Fruit fly (Drosophila melanogaster): Measurements from ENCODE around the gene Synd.

The Synd gene

DNA sequence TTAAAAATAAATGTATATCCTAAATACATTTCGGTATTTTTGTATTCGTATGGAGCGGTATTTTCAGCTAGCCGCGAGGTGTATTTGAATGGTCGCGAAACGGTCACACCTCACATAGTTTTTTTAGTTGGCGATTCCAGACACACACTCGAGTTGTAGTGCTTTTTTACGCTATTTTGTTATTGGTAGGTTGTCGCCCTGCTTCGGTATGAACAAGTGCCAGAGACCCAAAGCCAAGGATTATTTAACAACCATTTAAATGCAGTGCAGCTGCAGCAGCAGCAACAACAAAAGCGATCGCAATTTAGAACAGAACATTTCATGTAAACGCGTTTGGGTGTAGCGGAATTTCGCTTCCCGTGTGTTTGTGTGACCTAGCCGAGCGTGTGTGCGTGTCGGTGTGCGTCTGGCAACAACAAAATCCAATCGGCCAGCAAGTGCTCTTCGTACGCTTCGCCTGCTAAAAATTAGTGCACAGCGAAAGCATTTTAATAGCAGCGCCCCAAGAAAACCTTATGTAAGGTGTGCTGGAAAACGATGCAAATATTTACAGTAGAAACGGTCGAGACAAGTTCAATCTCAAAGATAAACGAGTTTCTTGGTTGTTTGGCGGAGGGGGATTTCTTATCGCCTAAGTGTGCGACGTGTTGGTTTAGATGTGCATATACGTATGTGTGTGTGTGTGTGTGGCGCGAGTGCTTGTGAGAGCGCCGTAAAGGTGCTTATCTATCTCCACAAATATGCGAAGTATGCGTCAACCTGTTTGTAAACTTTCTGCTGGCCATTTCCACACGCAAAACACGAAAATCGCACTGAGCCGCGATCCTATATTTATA, at the start of gene Synd:
Gene Synd, plus strand, starts transcription at position 111 of the 836 bp plus-strand sequence.
- peak; percentile 41 for TF ChIP-seq CG17801 (GFP tag; optimal IDR thresholded peaks at IDR 0.05; ENCODE audit: partially characterized antibody)

DNA sequence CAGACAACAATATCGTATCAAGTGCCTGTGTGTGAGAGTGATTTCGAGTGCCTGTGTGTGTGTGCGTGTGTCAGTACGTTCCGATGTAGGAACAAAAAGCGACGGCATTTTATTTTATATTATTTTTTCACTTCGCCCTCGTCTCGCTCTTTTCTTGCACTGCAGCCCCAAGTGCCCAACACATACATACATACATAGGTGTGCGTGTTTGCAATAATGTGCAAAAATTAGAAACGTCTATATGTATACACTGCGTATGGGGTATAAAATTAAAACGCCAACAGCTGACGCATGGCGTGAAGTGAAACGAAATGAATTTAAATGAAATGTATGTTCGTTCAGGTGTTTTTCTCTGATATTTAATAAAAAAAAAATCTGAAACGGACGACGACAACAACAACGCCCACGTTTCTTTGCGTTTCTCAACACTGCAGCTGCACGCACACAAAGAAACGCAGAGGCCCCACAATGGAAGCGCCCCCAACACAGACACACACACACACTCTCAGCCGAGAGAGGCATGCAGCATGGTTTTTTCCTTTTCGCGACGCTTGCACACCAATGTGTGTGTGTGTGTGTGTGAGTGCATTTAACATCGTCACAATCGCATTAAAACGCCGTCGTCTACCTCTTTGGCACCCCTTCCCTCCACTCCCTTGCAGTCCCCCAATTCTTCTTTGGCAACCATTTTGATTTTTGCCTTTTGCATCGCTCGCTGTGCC, 48.7 kb upstream of the Synd start:
- no peak for TF ChIP-seq CG17801 (GFP tag; optimal IDR thresholded peaks at IDR 0.05; ENCODE audit: partially characterized antibody)

DNA sequence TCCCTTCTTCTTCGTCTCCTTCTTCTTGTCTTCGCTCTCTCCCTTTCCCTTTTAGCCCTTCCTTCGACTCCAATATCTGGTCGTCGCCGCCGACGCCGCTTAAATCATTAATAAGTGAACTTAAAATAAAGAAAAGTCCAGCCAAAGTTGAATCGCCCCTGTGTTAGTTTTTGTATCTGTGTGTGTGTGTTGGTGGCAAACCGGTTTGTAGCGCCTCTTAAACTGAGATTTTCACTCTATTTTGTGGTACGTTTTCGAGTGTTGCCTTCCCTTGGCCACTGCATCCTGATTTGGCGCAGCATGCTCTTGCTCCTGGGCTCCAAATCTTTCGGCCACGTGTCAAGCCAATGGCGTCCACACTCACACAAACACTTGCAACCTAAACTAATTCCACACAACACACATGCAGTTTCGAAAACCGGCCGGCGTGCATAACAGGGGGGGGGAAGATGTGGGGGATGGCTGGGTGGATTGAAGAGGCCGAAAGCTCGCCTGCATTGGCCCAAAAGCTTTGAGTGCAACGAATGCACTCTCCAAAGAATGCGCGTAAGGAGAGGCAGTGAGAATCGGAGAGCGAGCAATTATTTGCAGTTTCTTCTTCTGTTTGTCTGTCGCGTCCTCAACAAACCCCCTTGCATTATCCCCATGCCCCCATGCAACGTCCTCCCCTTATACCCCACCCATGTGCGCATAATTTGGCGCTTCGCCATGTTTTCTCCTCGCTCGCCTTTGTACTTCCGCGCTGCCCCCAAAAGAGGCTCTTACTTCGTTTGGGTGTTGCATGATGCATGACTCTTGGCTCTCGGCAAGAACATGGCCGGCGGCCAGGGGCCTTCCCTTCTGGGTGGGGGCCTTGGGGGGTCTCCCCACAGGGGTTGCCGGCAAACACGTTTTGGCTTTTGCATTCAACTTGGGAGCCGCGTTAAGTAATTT, 47.9 kb upstream of the Synd start:
- no peak for TF ChIP-seq CG17801 (GFP tag; optimal IDR thresholded peaks at IDR 0.05; ENCODE audit: partially characterized antibody)

DNA sequence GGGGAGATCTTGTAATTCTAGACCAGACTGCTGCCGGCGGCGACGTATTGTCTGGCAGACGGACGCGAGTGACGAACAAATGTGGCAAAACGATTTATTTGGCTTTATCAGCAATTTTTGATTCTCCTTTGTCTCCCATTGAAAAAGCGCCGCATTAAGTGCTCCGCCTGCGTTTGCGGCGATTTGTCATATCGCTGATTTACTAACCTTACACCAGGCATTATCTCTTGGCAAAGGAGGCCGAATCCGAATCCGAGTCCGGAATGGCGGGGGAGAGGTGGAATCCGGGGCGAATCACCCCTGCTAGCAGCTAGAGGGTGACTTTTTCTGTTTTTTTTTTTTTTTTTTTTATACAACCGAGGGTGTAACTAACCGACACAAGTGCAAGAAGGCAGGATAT, 44.0 kb upstream of the Synd start:
- TF ChIP-seq CG17801 (GFP tag; optimal IDR thresholded peaks at IDR 0.05; ENCODE audit: partially characterized antibody), result no peak

DNA sequence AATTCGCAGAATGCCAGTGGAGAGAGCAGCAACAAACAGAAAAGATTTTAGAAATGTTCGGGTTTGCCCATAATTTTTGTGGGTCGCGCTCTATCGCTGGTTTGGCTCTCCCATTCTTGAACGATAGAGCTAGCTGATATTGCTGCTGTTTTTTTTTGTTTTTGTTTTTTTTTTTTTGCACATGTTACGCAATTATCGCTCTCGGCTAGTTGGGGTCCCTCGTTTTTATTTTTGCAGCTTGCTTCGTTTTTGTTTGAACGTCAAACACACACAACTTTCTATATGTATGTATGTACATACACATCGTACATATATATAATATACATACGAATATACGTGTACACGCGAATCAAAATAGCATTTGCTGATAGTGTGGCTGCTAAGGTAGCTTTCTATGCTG, 42.2 kb upstream of the Synd start:
- no peak for TF ChIP-seq CG17801 (GFP tag; optimal IDR thresholded peaks at IDR 0.05; ENCODE audit: partially characterized antibody)

DNA sequence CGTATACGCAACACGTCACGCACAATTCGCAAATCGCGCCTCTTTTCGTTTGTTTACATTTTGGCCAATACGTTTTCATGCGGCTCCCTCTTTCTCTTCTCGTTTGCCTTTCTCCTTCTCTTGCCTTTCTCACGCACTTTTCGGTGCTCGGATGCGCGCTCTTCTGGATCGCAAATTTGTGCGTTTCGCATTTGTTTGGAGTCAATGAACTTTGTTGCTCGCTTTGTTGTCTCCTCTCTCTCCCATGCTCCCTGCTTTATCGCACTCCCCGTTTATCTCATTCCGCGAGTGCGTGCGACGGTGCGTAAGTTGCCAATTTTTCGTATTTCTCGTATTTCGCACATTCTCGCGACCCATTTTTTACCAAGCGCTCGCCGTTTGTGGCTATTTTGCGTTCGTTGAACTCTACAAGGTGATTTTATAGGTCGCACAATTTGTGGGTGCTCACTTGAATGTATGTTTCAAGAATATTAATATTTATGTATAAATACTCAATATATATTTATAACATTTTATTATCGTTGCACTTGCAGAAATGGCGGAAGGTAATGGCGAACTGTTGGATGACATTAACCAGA, 41.3 kb upstream of the Synd start:
- TF ChIP-seq CG17801 (GFP tag; optimal IDR thresholded peaks at IDR 0.05; ENCODE audit: partially characterized antibody), result no peak

DNA sequence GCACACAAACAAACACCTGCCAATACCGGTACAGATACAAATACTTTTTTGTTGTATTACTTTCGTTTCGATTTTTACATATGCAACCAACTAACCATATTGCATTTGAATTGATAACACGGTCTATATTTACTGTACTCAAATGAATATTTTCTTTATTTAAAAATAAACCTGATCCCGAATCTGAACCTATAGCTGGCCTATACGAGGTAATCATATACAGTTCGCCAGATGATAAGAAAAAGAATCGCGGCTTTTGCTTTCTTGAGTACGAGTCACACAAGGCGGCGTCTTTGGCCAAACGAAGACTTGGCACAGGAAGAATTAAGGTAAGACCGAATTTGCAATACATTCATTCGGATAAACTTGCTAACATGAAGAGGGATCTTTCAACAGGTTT, 35.6 kb upstream of the Synd start:
- TF ChIP-seq CG17801 (GFP tag; optimal IDR thresholded peaks at IDR 0.05; ENCODE audit: partially characterized antibody), result no peak

DNA sequence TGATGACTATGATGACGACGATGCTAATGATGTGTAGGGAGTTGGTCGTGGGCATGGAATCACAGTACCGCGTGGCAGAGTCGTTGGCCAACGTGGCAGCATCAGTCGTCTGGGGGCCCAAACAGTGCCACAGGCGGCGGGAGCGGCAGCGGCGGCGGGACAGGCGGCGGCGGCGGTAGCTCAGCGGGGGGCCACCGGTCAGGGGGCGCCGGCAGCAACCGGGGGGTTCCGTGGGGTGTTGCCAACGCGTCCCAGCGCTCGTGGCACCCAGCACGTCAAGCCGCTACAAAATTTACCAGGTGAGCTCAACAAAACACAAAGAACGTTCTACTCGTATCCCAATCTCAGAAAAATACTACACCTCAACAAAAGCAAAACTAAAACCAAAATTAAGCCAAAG, 30.3 kb upstream of the Synd start:
- no peak for TF ChIP-seq CG17801 (GFP tag; optimal IDR thresholded peaks at IDR 0.05; ENCODE audit: partially characterized antibody)

DNA sequence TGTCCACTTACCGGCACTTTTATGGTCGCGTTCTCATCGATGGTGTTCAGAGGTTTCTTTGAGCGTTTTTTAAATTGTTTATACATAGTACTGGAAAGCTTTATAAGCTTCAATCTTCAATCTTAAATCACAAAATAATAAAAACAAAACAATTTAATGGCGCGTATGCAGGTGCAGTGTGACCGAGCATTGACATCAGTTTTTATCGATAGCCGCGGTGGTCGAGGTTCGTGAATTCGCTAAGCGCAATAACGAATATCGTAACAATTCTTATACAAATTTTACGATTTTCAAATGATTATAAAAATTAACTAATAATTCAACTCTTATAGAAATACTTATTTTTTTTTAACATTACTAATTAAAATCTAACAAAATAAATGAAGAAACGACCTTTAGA, 16.6 kb upstream of the Synd start, which contains the start of gene Fancd2:
Gene Fancd2, minus strand, starts transcription at position 183 of the 400 bp plus-strand sequence.
- no peak for TF ChIP-seq CG17801 (GFP tag; optimal IDR thresholded peaks at IDR 0.05; ENCODE audit: partially characterized antibody)

DNA sequence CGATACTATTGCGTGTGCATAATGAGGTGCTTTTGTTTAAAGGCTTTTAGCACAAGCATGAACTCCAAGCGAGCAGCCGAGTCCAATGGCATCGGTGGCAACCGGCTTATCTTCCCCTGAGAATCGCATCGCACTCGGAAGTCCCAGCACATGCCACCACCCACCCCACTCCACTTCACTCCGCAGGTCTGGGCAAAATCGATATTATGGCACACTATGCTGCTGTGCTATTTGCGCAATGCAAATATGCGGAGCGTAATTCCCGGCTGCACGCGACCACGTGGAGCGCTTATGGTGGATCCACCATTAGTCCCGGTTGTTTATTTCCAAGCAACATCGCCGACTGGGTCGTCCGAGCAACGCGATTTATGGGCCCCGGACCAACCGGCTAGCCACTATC, 14.4 kb upstream of the Synd start:
- no peak for TF ChIP-seq CG17801 (GFP tag; optimal IDR thresholded peaks at IDR 0.05; ENCODE audit: partially characterized antibody)

DNA sequence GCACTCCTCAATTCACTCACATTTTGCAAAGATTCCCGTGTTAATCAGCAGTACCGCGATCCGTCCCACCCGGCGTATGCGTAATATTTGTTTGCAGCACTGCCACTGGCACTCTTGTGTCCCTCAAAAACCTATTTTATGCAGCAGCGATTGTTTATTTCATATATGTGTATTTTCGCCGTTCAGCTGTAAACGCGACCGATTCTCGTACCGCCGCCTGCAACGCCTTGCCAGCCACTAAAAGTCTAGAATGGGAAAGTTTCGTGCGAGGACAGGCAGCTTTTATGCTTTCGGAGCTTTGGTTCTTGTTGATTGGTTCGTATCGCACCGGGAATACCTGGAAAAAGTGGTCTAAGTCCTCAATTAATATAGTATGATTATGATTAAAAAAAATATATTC, 13.9 kb upstream of the Synd start, which contains the start of gene CG17270:
Gene CG17270, minus strand, starts transcription at position 241 of the 400 bp plus-strand sequence.
- no peak for TF ChIP-seq CG17801 (GFP tag; optimal IDR thresholded peaks at IDR 0.05; ENCODE audit: partially characterized antibody)

DNA sequence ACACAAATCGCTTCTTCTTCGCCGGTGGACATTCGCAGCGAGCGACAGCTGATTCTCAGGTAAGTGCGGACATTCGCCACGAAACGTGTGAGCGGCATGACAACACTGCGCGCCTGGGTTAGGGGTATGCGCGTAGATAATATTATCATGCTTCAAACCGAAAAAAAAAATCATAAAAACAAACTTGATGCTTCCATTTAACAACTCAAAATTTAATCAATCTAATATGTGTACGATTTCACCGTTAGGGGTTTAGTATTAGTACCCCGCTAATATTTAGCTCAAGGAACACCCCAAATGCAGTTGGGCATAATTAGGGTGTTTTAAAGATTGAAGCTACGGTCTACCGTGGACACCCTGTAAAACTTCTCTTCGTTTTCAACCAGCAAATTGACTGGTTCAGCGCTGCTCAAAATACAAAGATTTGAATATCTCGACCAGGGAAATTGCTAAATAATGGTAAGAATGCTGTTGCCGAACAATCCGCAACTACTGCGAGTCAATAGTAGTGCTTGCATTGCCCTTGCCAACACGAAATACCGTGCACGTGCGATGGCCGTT, 10.7 kb upstream of the Synd start, which contains the start of the genes CG17271 and RpS20:
Gene CG17271, minus strand, starts transcription at position 34 of the 561 bp plus-strand sequence.
Gene RpS20, plus strand, starts transcription at position 367 of the 561 bp plus-strand sequence.
- peak; percentile 18 for TF ChIP-seq CG17801 (GFP tag; optimal IDR thresholded peaks at IDR 0.05; ENCODE audit: partially characterized antibody)

DNA sequence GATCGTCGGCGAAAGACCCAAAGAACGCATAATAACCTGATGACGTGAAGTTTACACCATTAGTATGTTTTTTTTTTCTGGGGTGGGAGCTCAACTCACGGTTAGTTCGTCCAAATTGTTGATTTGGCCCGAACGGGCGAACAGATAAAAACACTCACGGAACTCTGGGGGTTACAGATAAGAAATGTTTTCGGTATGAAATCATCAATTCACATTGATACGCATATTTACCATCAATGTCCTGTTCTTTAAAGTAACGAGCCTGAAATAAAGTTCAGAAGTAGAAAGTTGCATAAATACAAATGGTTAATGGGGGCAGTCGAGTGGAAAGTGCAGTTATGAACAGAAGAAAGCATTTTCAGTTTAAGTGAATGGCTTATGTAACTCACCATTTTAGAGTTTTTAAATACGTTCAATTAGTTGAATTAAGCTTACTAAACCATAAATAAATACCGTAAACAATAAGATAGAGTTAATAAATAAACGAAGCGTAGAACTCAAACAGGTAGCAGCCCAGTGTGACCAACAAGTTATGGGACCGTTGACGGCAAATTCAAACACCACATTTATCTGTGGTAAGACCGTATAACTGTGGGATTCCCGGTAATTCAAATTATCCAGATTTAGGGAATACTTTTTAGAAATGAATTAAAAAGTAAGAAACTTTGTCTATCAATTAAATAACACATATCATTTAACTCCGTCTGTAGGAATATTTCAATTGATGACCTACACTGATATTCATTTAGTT, 8.7 kb upstream of the Synd start, which contains the start of gene CG17272:
Gene CG17272, minus strand, starts transcription at position 536 of the 751 bp plus-strand sequence.
- TF ChIP-seq CG17801 (GFP tag; optimal IDR thresholded peaks at IDR 0.05; ENCODE audit: partially characterized antibody), result peak; percentile 24

All from ovary, adult (tissue).